Fruit fly (Drosophila melanogaster): Measurements from ENCODE around the gene CG32163.
"Not testable (repeated sequence)": the region's sequence is repeated elsewhere in the genome, so short reads cannot be mapped to it uniquely, and the experiment has no call there.

- not testable (repeated sequence) for TF ChIP-seq rn (GFP tag; IDR thresholded peaks at IDR 0.05); EcR (GFP tag; optimal IDR thresholded peaks at IDR 0.05); Pif1A (GFP tag; optimal IDR thresholded peaks at IDR 0.05)
Observed at dm6 chr3L:16573234-16573633, 13.7 kb upstream of the CG32163 start, which contains the start of gene Mipp1.
